Worm (Caenorhabditis elegans): ENCODE data around the gene ins-8.

The ins-8 gene

ce11 chrIV:9641925-9642324 is 38.8 kb downstream of the ins-8 start, which contains the start of gene del-2:
Gene del-2 (minus strand): TSS chrIV:9642025.
- TF ChIP-seq him-1 (tag; optimal IDR thresholded peaks at IDR 0.05) = no peak
- no peak for TF ChIP-seq dao-5 (tag; optimal IDR thresholded peaks at IDR 0.05)
- TF ChIP-seq W03F9.2 (tag; optimal IDR thresholded peaks at IDR 0.05) = no peak

ce11 chrIV:9634848-9635247 is 45.9 kb downstream of the ins-8 start, which contains the start of gene mca-1:
Gene mca-1 (minus strand): TSS chrIV:9634948.
- TF ChIP-seq W03F9.2 (tag; optimal IDR thresholded peaks at IDR 0.05) = no peak
- no peak for TF ChIP-seq dao-5 (tag; optimal IDR thresholded peaks at IDR 0.05)
- TF ChIP-seq him-1 (tag; optimal IDR thresholded peaks at IDR 0.05) = no peak

- TF ChIP-seq him-1 (tag; optimal IDR thresholded peaks at IDR 0.05) = no peak
- TF ChIP-seq dao-5 (tag; optimal IDR thresholded peaks at IDR 0.05) = no peak
- TF ChIP-seq W03F9.2 (tag; optimal IDR thresholded peaks at IDR 0.05) = no peak
Observed at ce11 chrIV:9633889-9634288, 46.9 kb downstream of the ins-8 start.

ce11 chrIV:9632966-9633494 is 47.7 kb downstream of the ins-8 start:
- TF ChIP-seq him-1 (tag; optimal IDR thresholded peaks at IDR 0.05) (no peak), W03F9.2 (tag; optimal IDR thresholded peaks at IDR 0.05) (no peak), dao-5 (tag; optimal IDR thresholded peaks at IDR 0.05) (no peak)

- TF ChIP-seq him-1 (tag; optimal IDR thresholded peaks at IDR 0.05) = no peak
- no peak for TF ChIP-seq dao-5 (tag; optimal IDR thresholded peaks at IDR 0.05)
- TF ChIP-seq W03F9.2 (tag; optimal IDR thresholded peaks at IDR 0.05) = no peak
Observed at ce11 chrIV:9632094-9632493, 48.6 kb downstream of the ins-8 start.

ce11 chrIV:9631579-9631978 is 49.2 kb downstream of the ins-8 start:
- no peak for TF ChIP-seq dao-5 (tag; optimal IDR thresholded peaks at IDR 0.05)
- TF ChIP-seq W03F9.2 (tag; optimal IDR thresholded peaks at IDR 0.05) = no peak
- TF ChIP-seq him-1 (tag; optimal IDR thresholded peaks at IDR 0.05) = no peak
